Worm (Caenorhabditis elegans): ENCODE results near the gene W09D6.5.

W09D6.5 gene

ce11 chrIII:11054532-11055265, 33.6 kb upstream of the W09D6.5 start (continued):
- no peak for TF ChIP-seq cey-2 (tag; optimal IDR thresholded peaks at IDR 0.05; ENCODE audit: borderline replicate concordance, insufficient read depth)
- no peak for TF ChIP-seq zip-11 (GFP tag; IDR thresholded peaks at IDR 0.05)
- peak; percentile 71 for TF ChIP-seq dve-1 (tag; optimal IDR thresholded peaks at IDR 0.05; ENCODE audit: insufficient read depth)
- no peak for TF ChIP-seq sdz-12 (GFP tag; optimal IDR thresholded peaks at IDR 0.05)
- peak; percentile 91 for TF ChIP-seq hlh-11 (tag; optimal IDR thresholded peaks at IDR 0.05)
- peak; percentile 19 for TF ChIP-seq aha-1 (tag)
- TF ChIP-seq Y105C5A.15 (GFP tag; IDR thresholded peaks at IDR 0.05), result no peak
- no peak for TF ChIP-seq F49E8.2 (tag; optimal IDR thresholded peaks at IDR 0.05; ENCODE audit: borderline replicate concordance)
- TF ChIP-seq ZK337.2 (GFP tag; IDR thresholded peaks at IDR 0.05), result no peak

ce11 chrIII:11059775-11060174, 28.5 kb upstream of the W09D6.5 start:
- TF ChIP-seq daf-8 (GFP tag; IDR thresholded peaks at IDR 0.05) (no peak), ceh-62 (tag; optimal IDR thresholded peaks at IDR 0.05) (no peak), dve-1 (tag; optimal IDR thresholded peaks at IDR 0.05; ENCODE audit: insufficient read depth) (peak; percentile 82), ceh-82 (tag; optimal IDR thresholded peaks at IDR 0.05) (no peak), gei-8 (GFP tag; optimal IDR thresholded peaks at IDR 0.05) (no peak), ztf-7 (tag; optimal IDR thresholded peaks at IDR 0.05) (no peak), fos-1 (tag; optimal IDR thresholded peaks at IDR 0.05) (no peak), ZK546.5 (tag; optimal IDR thresholded peaks at IDR 0.05) (no peak), set-16 (GFP tag; IDR thresholded peaks at IDR 0.05) (no peak), ztf-11 (tag; optimal IDR thresholded peaks at IDR 0.05) (no peak), D1046.2 (GFP tag; IDR thresholded peaks at IDR 0.05) (no peak), duxl-1 (tag; optimal IDR thresholded peaks at IDR 0.05; ENCODE audit: poor library complexity) (no peak), mxl-3 (GFP tag; optimal IDR thresholded peaks at IDR 0.05) (no peak), R02D3.7 (tag; optimal IDR thresholded peaks at IDR 0.05) (no peak), daf-16 (GFP tag; optimal IDR thresholded peaks at IDR 0.05) (no peak), daf-16 (tag; optimal IDR thresholded peaks at IDR 0.05) (peak; percentile 72), saeg-2 (GFP tag; IDR thresholded peaks at IDR 0.05) (no peak), F44E2.7 (GFP tag; IDR thresholded peaks at IDR 0.05) (no peak), cey-2 (tag; optimal IDR thresholded peaks at IDR 0.05; ENCODE audit: borderline replicate concordance, insufficient read depth) (no peak), zfp-2 (tag; optimal IDR thresholded peaks at IDR 0.05) (no peak), Y5F2A.4 (GFP tag; optimal IDR thresholded peaks at IDR 0.05) (no peak), lsy-2 (tag; optimal IDR thresholded peaks at IDR 0.05) (peak in 1 of 2 experiments; percentile 33), snpc-1.2 (GFP tag; IDR thresholded peaks at IDR 0.05) (no peak), egl-43 (GFP tag; IDR thresholded peaks at IDR 0.05) (no peak), tra-1 (GFP tag; IDR thresholded peaks at IDR 0.05) (peak; percentile 50; the same call in 1 of the 2 replicates), nhr-10 (tag; optimal IDR thresholded peaks at IDR 0.05) (no peak), hlh-11 (tag; optimal IDR thresholded peaks at IDR 0.05) (peak; percentile 61), sdz-12 (GFP tag; optimal IDR thresholded peaks at IDR 0.05) (no peak), lin-15B (tag; optimal IDR thresholded peaks at IDR 0.05) (no peak), arid-1 (GFP tag; conservative IDR thresholded peaks at IDR 0.05) (no peak), nhr-111 (GFP tag; optimal IDR thresholded peaks at IDR 0.05) (no peak), zag-1 (tag; optimal IDR thresholded peaks at IDR 0.05) (no peak), lir-3 (tag; optimal IDR thresholded peaks at IDR 0.05) (no peak), T20F7.1 (GFP tag; optimal IDR thresholded peaks at IDR 0.05) (no peak), Y75B8A.6 (GFP tag; IDR thresholded peaks at IDR 0.05) (no peak), nhr-42 (GFP tag; IDR thresholded peaks at IDR 0.05) (no peak), mdl-1 (tag; optimal IDR thresholded peaks at IDR 0.05) (peak in 1 of 2 experiments; percentile 24), vab-7 (GFP tag; IDR thresholded peaks at IDR 0.05) (no peak), ceh-20 (GFP tag; IDR thresholded peaks at IDR 0.05) (no peak), hif-1 (tag; optimal IDR thresholded peaks at IDR 0.05) (no peak), madf-5 (GFP tag; IDR thresholded peaks at IDR 0.05) (no peak), dmd-8 (GFP tag; IDR thresholded peaks at IDR 0.05) (no peak), lin-13 (GFP tag; optimal IDR thresholded peaks at IDR 0.05) (no peak), aha-1 (tag) (peak; percentile 26)

Data from whole organism, L4 larva.